Fruit fly (Drosophila melanogaster) whole organism, pupa: ENCODE data around the gene CG7432.

ENCODE experiments used
- CG10348 ChIP-seq: fragments of 200-800 bp; sonication (Bioruptor generic); IDR thresholded peaks from 2 replicates; pipeline ENCODE4 v1.3.6; 2022; ENCODE audit warnings: missing biosample characterization, missing genetic modification characterization
- CG12605 ChIP-seq: fragments of 200-800 bp; sonication (Bioruptor generic); IDR thresholded peaks from 2 replicates; pipeline ENCODE4 v1.3.6; 2022; ENCODE audit warnings: missing biosample characterization, missing genetic modification characterization
- CG13204 ChIP-seq: fragments of 200-800 bp; sonication (Bioruptor generic); optimal IDR thresholded peaks from 2 replicates; lab custom pipeline; 2018; ENCODE audit warnings: missing biosample characterization, mild to moderate bottlenecking, missing genetic modification characterization, moderate library complexity
- CG14655 ChIP-seq: fragments of 200-800 bp; sonication (Bioruptor generic); optimal IDR thresholded peaks from 3 replicates; lab custom pipeline; 2017; ENCODE audit warnings: mild to moderate bottlenecking, missing biosample characterization, missing genetic modification reagents, missing genetic modification characterization
- CG15710 ChIP-seq: fragments of 200-800 bp; sonication (Bioruptor generic); optimal IDR thresholded peaks from 2 replicates; lab custom pipeline; 2018; ENCODE audit warnings: missing biosample characterization, mild to moderate bottlenecking, missing genetic modification characterization, moderate library complexity
- CG17806 ChIP-seq: fragments of 200-800 bp; sonication (Bioruptor generic); optimal IDR thresholded peaks from 2 replicates; lab custom pipeline; 2018; ENCODE audit warnings: missing biosample characterization, mild to moderate bottlenecking, missing genetic modification characterization, moderate library complexity
- CG32121 ChIP-seq: fragments of 200-800 bp; sonication (Bioruptor generic); IDR thresholded peaks from 2 replicates; pipeline ENCODE4 v1.3.6; 2022; ENCODE audit warnings: missing biosample characterization, missing genetic modification characterization
- CG34367 ChIP-seq: fragments of 200-800 bp; sonication (Bioruptor generic); optimal IDR thresholded peaks from 2 replicates; lab custom pipeline; 2018; ENCODE audit warnings: missing biosample characterization, mild to moderate bottlenecking, missing genetic modification characterization
- CG4496 ChIP-seq: fragments of 200-800 bp; sonication (Bioruptor generic); IDR thresholded peaks from 3 replicates; pipeline ENCODE4 v1.3.6; 2022; ENCODE audit warnings: missing biosample characterization, missing genetic modification characterization
- CG8159 ChIP-seq: fragments of 200-800 bp; sonication (Bioruptor generic); optimal IDR thresholded peaks from 3 replicates; lab custom pipeline; 2018; ENCODE audit warnings: missing biosample characterization, mild to moderate bottlenecking, missing genetic modification characterization, moderate library complexity
- CG8301 ChIP-seq: fragments of 200-800 bp; sonication (Bioruptor generic); optimal IDR thresholded peaks from 2 replicates; lab custom pipeline; 2018; ENCODE audit warnings: missing biosample characterization, mild to moderate bottlenecking, missing genetic modification characterization
- CG9948 ChIP-seq: fragments of 200-800 bp; sonication (Bioruptor generic); optimal IDR thresholded peaks from 2 replicates; lab custom pipeline; 2018; ENCODE audit warnings: missing biosample characterization, mild to moderate bottlenecking, missing genetic modification characterization, moderate library complexity
- D1 ChIP-seq: fragments of 200-800 bp; sonication (Bioruptor generic); optimal IDR thresholded peaks from 2 replicates; lab custom pipeline; 2018; ENCODE audit warnings: missing biosample characterization, mild to moderate bottlenecking, missing genetic modification characterization, moderate library complexity
- EcR ChIP-seq: fragments of 200-800 bp; sonication (Bioruptor generic); optimal IDR thresholded peaks from 3 replicates; lab custom pipeline; 2019; ENCODE audit warnings: missing biosample characterization, missing genetic modification characterization, mild to moderate bottlenecking, moderate library complexity, missing genetic modification reagents
- Ets98B ChIP-seq: fragments of 200-800 bp; sonication (Bioruptor generic); IDR thresholded peaks from 2 replicates; pipeline ENCODE4 v1.3.6; 2022; ENCODE audit warnings: missing biosample characterization, missing genetic modification characterization
- Pif1A ChIP-seq: fragments of 200-800 bp; sonication (Bioruptor generic); optimal IDR thresholded peaks from 3 replicates; lab custom pipeline; 2016; ENCODE audit warnings: missing biosample characterization, missing genetic modification characterization
- Pif1B ChIP-seq: fragments of 200-800 bp; sonication (Bioruptor generic); optimal IDR thresholded peaks from 3 replicates; lab custom pipeline; 2016; ENCODE audit warnings: missing biosample characterization, missing genetic modification characterization
- Snoo ChIP-seq: fragments of 200-800 bp; sonication (Bioruptor generic); optimal IDR thresholded peaks from 3 replicates; lab custom pipeline; 2017; ENCODE audit warnings: missing biosample characterization, mild to moderate bottlenecking, missing genetic modification characterization, inconsistent platforms
- fd96Ca ChIP-seq: fragments of 200-800 bp; sonication (Bioruptor generic); IDR thresholded peaks from 3 replicates; pipeline ENCODE4 v1.3.6; 2022; ENCODE audit warnings: missing biosample characterization, missing genetic modification characterization
- gl ChIP-seq: fragments of 200-800 bp; sonication (Bioruptor generic); optimal IDR thresholded peaks from 2 replicates; lab custom pipeline; 2018; ENCODE audit warnings: missing biosample characterization, mild to moderate bottlenecking, missing genetic modification characterization
- rn ChIP-seq: fragments of 200-800 bp; sonication (Bioruptor generic); IDR thresholded peaks from 2 replicates; pipeline ENCODE4 v1.3.6; 2022; ENCODE audit warnings: missing biosample characterization, missing genetic modification characterization

CG7432 gene

dm6 chr3R:19625300-19626230 is 39.2 kb upstream of the CG7432 start:
- TF ChIP-seq CG8159 (tag; lab: Kevin White, UChicago), result peak; percentile 8
- TF ChIP-seq CG14655 (GFP tag; lab: Kevin White, UChicago), result peak; percentile 14
- no peak for TF ChIP-seq CG4496
- TF ChIP-seq gl (tag; lab: Kevin White, UChicago), result no peak
- no peak for TF ChIP-seq Pif1B
- no peak for TF ChIP-seq CG13204 (GFP tag; lab: Kevin White, UChicago)
- TF ChIP-seq CG10348, result no peak
- TF ChIP-seq D1, result no peak
- no peak for TF ChIP-seq Pif1A
- TF ChIP-seq CG12605, result no peak
- TF ChIP-seq Snoo (tag; lab: Kevin White, UChicago), result no peak
- no peak for TF ChIP-seq Ets98B (GFP tag; lab: Robert Waterston, UW)
- no peak for TF ChIP-seq fd96Ca (GFP tag; lab: Robert Waterston, UW)
- no peak for TF ChIP-seq CG32121 (GFP tag; lab: Robert Waterston, UW)
- no peak for TF ChIP-seq CG9948 (tag; lab: Kevin White, UChicago)
- TF ChIP-seq EcR (GFP tag; lab: Kevin White, UChicago), result peak; percentile 33
- no peak for TF ChIP-seq CG34367
- no peak for TF ChIP-seq CG15710
- no peak for TF ChIP-seq CG8301

- TF ChIP-seq EcR (GFP tag; lab: Kevin White, UChicago) (no peak), CG17806 (peak; percentile 18), CG8159 (tag; lab: Kevin White, UChicago) (peak; percentile 41), CG14655 (GFP tag; lab: Kevin White, UChicago) (peak; percentile 78), CG13204 (GFP tag; lab: Kevin White, UChicago) (no peak), CG8301 (peak; percentile 68), Pif1A (peak; percentile 26)
Observed at dm6 chr3R:19627792-19628522, 36.9 kb upstream of the CG7432 start.

- TF ChIP-seq CG10348 (no peak), CG32121 (GFP tag; lab: Robert Waterston, UW) (0 out of 2 replicates have a peak, but pooled peaks have one; percentile 42), CG13204 (GFP tag; lab: Kevin White, UChicago) (peak; percentile 92)
- TF ChIP-seq, all 21 proteins: peak for 2
Observed at dm6 chr3R:19632685-19633116, 32.1 kb upstream of the CG7432 start, which contains the start of gene CG6231. TSS of gene CG6231 (minus strand) at chr3R:19632718.

- TF ChIP-seq Snoo (tag; lab: Kevin White, UChicago), result no peak
- no peak for TF ChIP-seq CG8301
- TF ChIP-seq CG13204 (GFP tag; lab: Kevin White, UChicago), result no peak
- TF ChIP-seq CG4496, result no peak
- TF ChIP-seq CG34367, result no peak
- TF ChIP-seq CG15710, result no peak
- TF ChIP-seq D1, result no peak
- TF ChIP-seq CG12605, result no peak
- no peak for TF ChIP-seq Ets98B (GFP tag; lab: Robert Waterston, UW)
- no peak for TF ChIP-seq rn (GFP tag; lab: Robert Waterston, UW)
- TF ChIP-seq CG10348, result no peak
- no peak for TF ChIP-seq CG8159 (tag; lab: Kevin White, UChicago)
- no peak for TF ChIP-seq fd96Ca (GFP tag; lab: Robert Waterston, UW)
- no peak for TF ChIP-seq CG32121 (GFP tag; lab: Robert Waterston, UW)
- TF ChIP-seq CG17806, result no peak
- no peak for TF ChIP-seq Pif1A
- TF ChIP-seq CG14655 (GFP tag; lab: Kevin White, UChicago), result no peak
- TF ChIP-seq Pif1B, result no peak
- no peak for TF ChIP-seq EcR (GFP tag; lab: Kevin White, UChicago)
- no peak for TF ChIP-seq CG9948 (tag; lab: Kevin White, UChicago)
Observed at dm6 chr3R:19634649-19635048, 30.2 kb upstream of the CG7432 start, which contains the start of gene CG34138. TSS of gene CG34138 (plus strand) at chr3R:19634949.

dm6 chr3R:19638004-19638403 is 26.8 kb upstream of the CG7432 start:
- TF ChIP-seq CG10348 (no peak), CG4496 (no peak), CG34367 (no peak), Pif1B (no peak), CG17806 (no peak), CG32121 (GFP tag; lab: Robert Waterston, UW) (no peak), CG14655 (GFP tag; lab: Kevin White, UChicago) (no peak), CG8301 (no peak), CG9948 (tag; lab: Kevin White, UChicago) (no peak), rn (GFP tag; lab: Robert Waterston, UW) (no peak), CG12605 (no peak), EcR (GFP tag; lab: Kevin White, UChicago) (no peak), CG13204 (GFP tag; lab: Kevin White, UChicago) (no peak), CG15710 (no peak)
- TF ChIP-seq, all 21 proteins: peak for 0

dm6 chr3R:19641058-19641457 is 23.7 kb upstream of the CG7432 start:
- TF ChIP-seq CG15710 (no peak), CG4496 (peak; percentile 75), CG12605 (peak; percentile 30; the same call in 1 of the 2 replicates), CG13204 (GFP tag; lab: Kevin White, UChicago) (peak; percentile 17), CG32121 (GFP tag; lab: Robert Waterston, UW) (peak; percentile 40; the same call in 1 of the 2 replicates), CG17806 (no peak), D1 (no peak), EcR (GFP tag; lab: Kevin White, UChicago) (peak; percentile 77)
